Worm (Caenorhabditis elegans) whole organism, young adult: Measurements from ENCODE around the gene slc-25A10.

ENCODE experiments used
- B0336.3 ChIP-seq: fragments of 200-800 bp; sonication (Bioruptor generic); IDR thresholded peaks from 2 replicates; pipeline ENCODE4 v1.3.6; 2022; ENCODE audit warnings: missing genetic modification characterization, missing compliant biosample characterization
- C06A6.2 ChIP-seq: fragments of 200-800 bp; sonication (Bioruptor generic); conservative IDR thresholded peaks from 2 replicates; pipeline ENCODE4 v1.3.6; 2022; ENCODE audit warnings: missing genetic modification characterization, missing compliant biosample characterization
- F10E7.11 ChIP-seq: sonication (generic microtip); optimal IDR thresholded peaks from 2 replicates; lab custom pipeline; 2017; ENCODE audit warnings: mild to moderate bottlenecking, missing genetic modification characterization, moderate library complexity, missing compliant biosample characterization
- F33H1.4 ChIP-seq: fragments of 200-800 bp; sonication (Bioruptor generic); IDR thresholded peaks from 2 replicates; pipeline ENCODE4 v1.3.6; 2022; ENCODE audit warnings: missing genetic modification reagents, missing genetic modification characterization, missing compliant biosample characterization
- F37B4.10 ChIP-seq: fragments of 200-800 bp; sonication (Bioruptor generic); IDR thresholded peaks from 2 replicates; pipeline ENCODE4 v1.3.6; 2022; ENCODE audit warnings: missing genetic modification characterization, missing compliant biosample characterization
- F55B11.4 ChIP-seq: sonication (generic microtip); optimal IDR thresholded peaks from 2 replicates; lab custom pipeline; 2016; ENCODE audit warnings: missing compliant biosample characterization, missing genetic modification characterization, borderline replicate concordance; ENCODE audit not compliant: insufficient read depth
- T26A5.8 ChIP-seq: sonication (generic microtip); optimal IDR thresholded peaks from 2 replicates; lab custom pipeline; 2016; ENCODE audit warnings: missing genetic modification characterization, missing compliant biosample characterization
- Y53F4B.3 ChIP-seq: fragments of 200-800 bp; sonication (Bioruptor generic); IDR thresholded peaks from 2 replicates; pipeline ENCODE4 v1.3.6; 2022; ENCODE audit warnings: missing genetic modification reagents, missing genetic modification characterization, missing compliant biosample characterization
- ZK185.1 ChIP-seq: sonication (generic microtip); optimal IDR thresholded peaks from 2 replicates; lab custom pipeline; 2016; ENCODE audit warnings: mild to moderate bottlenecking, missing genetic modification characterization, missing compliant biosample characterization; ENCODE audit not compliant: poor library complexity, severe bottlenecking
- akir-1 ChIP-seq: fragments of 200-800 bp; sonication (Bioruptor generic); optimal IDR thresholded peaks from 2 replicates; lab custom pipeline; 2018; ENCODE audit warnings: mild to moderate bottlenecking, missing genetic modification characterization, moderate library complexity, missing compliant biosample characterization
- ama-1 ChIP-seq, 3 experiments: fragments of 150-350 bp in 1 of 3; sonication (generic microtip) in 2 of 3; optimal IDR thresholded peaks; 2 replicates each; lab custom pipeline; 2014 to 2018; ENCODE audit warnings: missing biosample characterization in 2 of 3, missing genetic modification characterization in 2 of 3, missing genetic modification reagents in 2 of 3
- aptf-3 ChIP-seq: fragments of 200-800 bp; sonication (Bioruptor generic); IDR thresholded peaks from 2 replicates; pipeline ENCODE4 v1.3.6; 2022; ENCODE audit warnings: missing genetic modification characterization, missing compliant biosample characterization
- attf-3 ChIP-seq: fragments of 200-800 bp; sonication (Bioruptor generic); conservative IDR thresholded peaks from 2 replicates; pipeline ENCODE4 v1.3.6; 2022; ENCODE audit warnings: missing genetic modification reagents, missing genetic modification characterization, missing compliant biosample characterization
- bed-1 ChIP-seq: fragments of 200-800 bp; sonication (Bioruptor generic); IDR thresholded peaks from 2 replicates; pipeline ENCODE4 v1.3.6; 2022; ENCODE audit warnings: missing genetic modification reagents, missing genetic modification characterization, missing compliant biosample characterization
- ceh-100 ChIP-seq: fragments of 200-800 bp; sonication (Bioruptor generic); IDR thresholded peaks from 2 replicates; pipeline ENCODE4 v1.3.6; 2022; ENCODE audit warnings: missing genetic modification reagents, missing genetic modification characterization, missing compliant biosample characterization
- dox-1 ChIP-seq: fragments of 200-800 bp; sonication (Bioruptor generic); IDR thresholded peaks from 2 replicates; pipeline ENCODE4 v1.3.6; 2022; ENCODE audit warnings: missing genetic modification reagents, missing genetic modification characterization, missing compliant biosample characterization
- egl-18 ChIP-seq: fragments of 200-800 bp; sonication (Bioruptor generic); IDR thresholded peaks from 2 replicates; pipeline ENCODE4 v1.3.6; 2022; ENCODE audit warnings: missing genetic modification reagents, missing genetic modification characterization, missing compliant biosample characterization
- egl-44 ChIP-seq: fragments of 200-800 bp; sonication (Bioruptor generic); IDR thresholded peaks from 2 replicates; pipeline ENCODE4 v1.3.6; 2022; ENCODE audit warnings: missing genetic modification reagents, missing genetic modification characterization, missing compliant biosample characterization
- egrh-3 ChIP-seq: fragments of 200-800 bp; sonication (Bioruptor generic); IDR thresholded peaks from 2 replicates; pipeline ENCODE4 v1.3.6; 2022; ENCODE audit warnings: missing genetic modification reagents, missing genetic modification characterization, missing compliant biosample characterization
- ekl-4 ChIP-seq: fragments of 200-800 bp; sonication (Bioruptor generic); IDR thresholded peaks from 2 replicates; pipeline ENCODE4 v1.3.6; 2022; ENCODE audit warnings: missing genetic modification reagents, missing genetic modification characterization, missing compliant biosample characterization
- him-1 ChIP-seq: sonication (generic microtip); optimal IDR thresholded peaks from 2 replicates; lab custom pipeline; 2016; ENCODE audit warnings: missing genotype, missing genetic modification reagents, missing genetic modification characterization, missing compliant biosample characterization
- lag-1 ChIP-seq: fragments of 200-800 bp; sonication (Bioruptor generic); IDR thresholded peaks from 2 replicates; pipeline ENCODE4 v1.3.6; 2022; ENCODE audit warnings: missing genetic modification reagents, missing genetic modification characterization, missing compliant biosample characterization
- let-526 ChIP-seq: fragments of 200-800 bp; sonication (Bioruptor generic); IDR thresholded peaks from 2 replicates; pipeline ENCODE4 v1.3.6; 2022; ENCODE audit warnings: missing genetic modification reagents, missing genetic modification characterization, missing compliant biosample characterization
- let-607 ChIP-seq, 2 experiments: fragments of 200-800 bp in 1 of 2; sonication (Bioruptor generic) in 1 of 2; sonication (generic microtip) in 1 of 2; optimal IDR thresholded peaks; 2 replicates each; lab custom pipeline; 2016 to 2018; ENCODE audit warnings: mild to moderate bottlenecking in 2 of 2, missing compliant biosample characterization in 2 of 2, missing genetic modification characterization in 2 of 2, moderate library complexity in 2 of 2, missing genotype in 1 of 2
- lin-40 ChIP-seq: sonication (generic microtip); optimal IDR thresholded peaks from 2 replicates; lab custom pipeline; 2016; ENCODE audit warnings: missing genetic modification characterization, mild to moderate bottlenecking, missing compliant biosample characterization, missing genotype, missing genetic modification reagents
- mxl-1 ChIP-seq: sonication (generic microtip); optimal IDR thresholded peaks from 2 replicates; lab custom pipeline; 2016; ENCODE audit warnings: missing genetic modification characterization, missing compliant biosample characterization
- nfyb-1 ChIP-seq: fragments of 200-800 bp; sonication (Bioruptor generic); IDR thresholded peaks from 2 replicates; pipeline ENCODE4 v1.3.6; 2022; ENCODE audit warnings: missing genetic modification reagents, missing genetic modification characterization, missing compliant biosample characterization
- nhr-120 ChIP-seq: fragments of 200-800 bp; sonication (Bioruptor generic); IDR thresholded peaks from 2 replicates; pipeline ENCODE4 v1.3.6; 2022; ENCODE audit warnings: missing genetic modification characterization, missing compliant biosample characterization
- nhr-179 ChIP-seq: sonication (generic microtip); optimal IDR thresholded peaks from 2 replicates; lab custom pipeline; 2016; ENCODE audit warnings: mild to moderate bottlenecking, missing genetic modification characterization, missing compliant biosample characterization
- nhr-27 ChIP-seq: fragments of 200-800 bp; sonication (Bioruptor generic); optimal IDR thresholded peaks from 2 replicates; lab custom pipeline; 2018; ENCODE audit warnings: mild to moderate bottlenecking, missing genetic modification characterization, moderate library complexity, missing compliant biosample characterization
- nhr-80 ChIP-seq: sonication (generic microtip); optimal IDR thresholded peaks from 2 replicates; lab custom pipeline; 2016; ENCODE audit warnings: missing genetic modification characterization, missing compliant biosample characterization
- nhr-90 ChIP-seq: sonication (generic microtip); optimal IDR thresholded peaks from 2 replicates; lab custom pipeline; 2016; ENCODE audit warnings: missing genotype, mild to moderate bottlenecking, missing genetic modification characterization, missing compliant biosample characterization
- rcor-1 ChIP-seq: fragments of 200-800 bp; sonication (Bioruptor generic); IDR thresholded peaks from 2 replicates; pipeline ENCODE4 v1.3.6; 2022; ENCODE audit warnings: missing genetic modification reagents, missing genetic modification characterization, missing compliant biosample characterization
- snpc-4 ChIP-seq, 5 experiments: fragments of 150-350 bp in 1 of 5; sonication (generic microtip) in 4 of 5; optimal IDR thresholded peaks; 2 replicates each; lab custom pipeline; 2014 to 2018; ENCODE audit warnings: missing genetic modification characterization in 5 of 5, missing biosample characterization in 3 of 5, antibody characterized with exemption in 2 of 5, mild to moderate bottlenecking in 2 of 5, missing compliant biosample characterization in 2 of 5, missing genotype in 2 of 5, moderate library complexity in 2 of 5, missing genetic modification reagents in 1 of 5
- tlf-1 ChIP-seq: fragments of 200-800 bp; sonication (Bioruptor generic); optimal IDR thresholded peaks from 2 replicates; lab custom pipeline; 2018; ENCODE audit warnings: mild to moderate bottlenecking, missing genetic modification characterization, missing compliant biosample characterization
- ztf-22 ChIP-seq: fragments of 200-800 bp; sonication (Bioruptor generic); optimal IDR thresholded peaks from 2 replicates; lab custom pipeline; 2018; ENCODE audit warnings: mild to moderate bottlenecking, missing genetic modification characterization, moderate library complexity, missing compliant biosample characterization
- ztf-25 ChIP-seq: fragments of 200-800 bp; sonication (Bioruptor generic); IDR thresholded peaks from 2 replicates; pipeline ENCODE4 v1.3.6; 2022; ENCODE audit warnings: missing genetic modification reagents, missing genetic modification characterization, missing compliant biosample characterization
- ztf-28 ChIP-seq: fragments of 200-800 bp; sonication (Bioruptor generic); IDR thresholded peaks from 2 replicates; pipeline ENCODE4 v1.3.6; 2022; ENCODE audit warnings: missing genetic modification reagents, missing genetic modification characterization, missing compliant biosample characterization
- ztf-6 ChIP-seq: fragments of 200-800 bp; sonication (Bioruptor generic); IDR thresholded peaks from 2 replicates; pipeline ENCODE4 v1.3.6; 2022; ENCODE audit warnings: missing genetic modification reagents, missing genetic modification characterization, missing compliant biosample characterization

slc-25A10 gene

DNA sequence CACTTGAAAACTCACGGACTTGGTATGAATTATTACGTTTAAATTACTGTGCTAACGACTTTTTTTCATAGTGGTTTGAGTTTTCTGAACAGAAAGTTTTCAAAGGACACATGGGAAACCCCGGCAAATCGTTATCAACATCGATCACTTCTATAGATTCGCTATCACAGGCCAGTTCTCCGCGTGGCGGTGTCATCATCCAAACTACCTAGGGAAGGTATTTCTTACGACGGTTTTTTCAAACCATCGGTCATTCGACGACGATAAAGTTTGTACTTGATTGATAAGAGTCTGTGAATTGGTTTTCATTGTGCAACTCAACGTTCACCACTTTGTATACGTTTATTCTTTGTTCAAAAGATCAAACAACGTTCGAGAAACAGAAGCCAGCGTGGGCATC, 19.1 kb upstream of the slc-25A10 start:
- TF ChIP-seq nfyb-1: no peak
- no peak for TF ChIP-seq F55B11.4 (tag; lab: Kevin White, UChicago)
- TF ChIP-seq nhr-80 (tag; lab: Kevin White, UChicago): peak; percentile 93
- peak in 1 of 2 experiments; percentile 30 for TF ChIP-seq let-607 (tag; optimal IDR thresholded peaks at IDR 0.05; lab: Kevin White, UChicago)
- TF ChIP-seq snpc-4 (GFP tag; optimal IDR thresholded peaks at IDR 0.05; lab: Kevin White, UChicago): no peak
- no peak for TF ChIP-seq snpc-4 (tag; optimal IDR thresholded peaks at IDR 0.05; lab: Kevin White, UChicago)
- TF ChIP-seq egl-44 (GFP tag; lab: Robert Waterston, UW): no peak
- TF ChIP-seq nhr-90: no peak
- TF ChIP-seq rcor-1 (GFP tag; lab: Robert Waterston, UW): no peak
- no peak for TF ChIP-seq nhr-120 (GFP tag; lab: Robert Waterston, UW)
- TF ChIP-seq nhr-179 (tag; lab: Kevin White, UChicago): no peak
- no peak for TF ChIP-seq F37B4.10 (GFP tag; lab: Robert Waterston, UW)
- TF ChIP-seq egl-18: no peak
- no peak for TF ChIP-seq nhr-27 (tag; lab: Kevin White, UChicago)
- TF ChIP-seq ztf-22 (GFP tag; lab: Kevin White, UChicago): no peak
- TF ChIP-seq attf-3 (GFP tag; lab: Robert Waterston, UW): no peak
- no peak for TF ChIP-seq him-1 (tag; lab: Kevin White, UChicago)
- TF ChIP-seq egrh-3 (GFP tag; lab: Robert Waterston, UW): no peak
- TF ChIP-seq ceh-100 (GFP tag; lab: Robert Waterston, UW): no peak
- TF ChIP-seq B0336.3: no peak
- no peak for TF ChIP-seq ztf-6 (GFP tag; lab: Robert Waterston, UW)
- TF ChIP-seq ekl-4 (GFP tag; lab: Robert Waterston, UW): no peak
- TF ChIP-seq aptf-3: no peak
- TF ChIP-seq C06A6.2 (GFP tag; lab: Robert Waterston, UW): no peak
- TF ChIP-seq mxl-1 (tag; lab: Kevin White, UChicago): no peak
- peak; percentile 12 for TF ChIP-seq ama-1 (optimal IDR thresholded peaks at IDR 0.05; lab: Kevin White, UChicago)
- TF ChIP-seq ama-1 (GFP tag; optimal IDR thresholded peaks at IDR 0.05; lab: Kevin White, UChicago): no peak
- no peak for TF ChIP-seq let-526
- peak; percentile 56 for TF ChIP-seq ZK185.1 (tag; lab: Kevin White, UChicago)
- TF ChIP-seq tlf-1 (GFP tag; lab: Kevin White, UChicago): no peak
- TF ChIP-seq lag-1 (GFP tag; lab: Robert Waterston, UW): 0 out of 2 replicates have a peak, but pooled peaks have one; percentile 5
- no peak for TF ChIP-seq T26A5.8 (tag; lab: Kevin White, UChicago)
- no peak for TF ChIP-seq akir-1 (GFP tag; lab: Kevin White, UChicago)
- no peak for TF ChIP-seq Y53F4B.3 (GFP tag; lab: Robert Waterston, UW)
- TF ChIP-seq F33H1.4 (GFP tag; lab: Robert Waterston, UW): no peak
- no peak for TF ChIP-seq lin-40
- TF ChIP-seq ztf-28: no peak
- TF ChIP-seq dox-1 (GFP tag; lab: Robert Waterston, UW): peak; percentile 42
- no peak for TF ChIP-seq F10E7.11 (tag; lab: Kevin White, UChicago)
- TF ChIP-seq bed-1 (GFP tag; lab: Robert Waterston, UW): no peak
- TF ChIP-seq ztf-25: no peak
